Fruit fly (Drosophila melanogaster) whole organism, prepupa: Measurements from ENCODE around the gene Afti.

Experiments used
- Blimp-1 ChIP-seq: fragments of 200-800 bp; sonication (Bioruptor generic); optimal IDR thresholded peaks from 3 replicates; lab custom pipeline; 2017; ENCODE audit warnings: missing biosample characterization, missing genetic modification characterization, mild to moderate bottlenecking, moderate library complexity, missing genetic modification reagents
- CG11294 ChIP-seq: fragments of 200-800 bp; sonication (Bioruptor generic); IDR thresholded peaks from 2 replicates; pipeline ENCODE4 v1.3.6; 2022; ENCODE audit warnings: missing biosample characterization, missing genetic modification characterization
- CG11762 ChIP-seq: fragments of 200-800 bp; sonication (Bioruptor generic); optimal IDR thresholded peaks from 3 replicates; lab custom pipeline; 2016; ENCODE audit warnings: missing biosample characterization, missing genetic modification characterization; ENCODE audit not compliant: insufficient read depth
- CG11902 ChIP-seq: fragments of 200-800 bp; sonication (Bioruptor generic); optimal IDR thresholded peaks from 3 replicates; lab custom pipeline; 2016; ENCODE audit warnings: missing biosample characterization, missing genetic modification characterization
- CG15336 ChIP-seq: fragments of 200-800 bp; sonication (Bioruptor generic); IDR thresholded peaks from 2 replicates; pipeline ENCODE4 v1.3.6; 2022; ENCODE audit warnings: missing biosample characterization, missing genetic modification characterization
- CG1621 ChIP-seq: fragments of 200-800 bp; sonication (Bioruptor generic); optimal IDR thresholded peaks from 3 replicates; lab custom pipeline; 2018; ENCODE audit warnings: missing biosample characterization, mild to moderate bottlenecking, missing genetic modification characterization
- CG16779 ChIP-seq: fragments of 200-800 bp; sonication (Bioruptor generic); optimal IDR thresholded peaks from 3 replicates; lab custom pipeline; 2017; ENCODE audit warnings: missing biosample characterization, mild to moderate bottlenecking, missing genetic modification characterization
- CG3032 ChIP-seq: fragments of 200-800 bp; optimal IDR thresholded peaks from 2 replicates; lab custom pipeline; 2019; ENCODE audit warnings: missing biosample characterization, mild to moderate bottlenecking, missing genetic modification characterization, moderate library complexity
- CG31627 ChIP-seq: fragments of 200-800 bp; sonication (Bioruptor generic); optimal IDR thresholded peaks from 3 replicates; lab custom pipeline; 2016; ENCODE audit warnings: missing biosample characterization, missing genetic modification characterization
- CG32006 ChIP-seq: fragments of 200-800 bp; sonication (Bioruptor generic); optimal IDR thresholded peaks from 3 replicates; lab custom pipeline; 2017; ENCODE audit warnings: missing biosample characterization, mild to moderate bottlenecking, missing genetic modification characterization
- CG34406 ChIP-seq: fragments of 200-800 bp; sonication (Bioruptor generic); optimal IDR thresholded peaks from 3 replicates; lab custom pipeline; 2016; ENCODE audit warnings: missing biosample characterization, missing genetic modification characterization
- CG3919 ChIP-seq: fragments of 200-800 bp; sonication (Bioruptor generic); optimal IDR thresholded peaks from 3 replicates; lab custom pipeline; 2016; ENCODE audit warnings: missing biosample characterization, missing genetic modification characterization
- CG4318 ChIP-seq: fragments of 200-800 bp; sonication (Bioruptor generic); optimal IDR thresholded peaks from 3 replicates; lab custom pipeline; 2017; ENCODE audit warnings: missing biosample characterization, mild to moderate bottlenecking, missing genetic modification characterization
- CG6163 ChIP-seq: fragments of 200-800 bp; sonication (Bioruptor generic); IDR thresholded peaks from 3 replicates; pipeline ENCODE4 v1.3.6; 2022; ENCODE audit warnings: missing biosample characterization, missing genetic modification characterization
- CG6276 ChIP-seq: fragments of 200-800 bp; sonication (Bioruptor generic); optimal IDR thresholded peaks from 2 replicates; lab custom pipeline; 2017; ENCODE audit warnings: missing biosample characterization, mild to moderate bottlenecking, missing genetic modification characterization
- CG6792 ChIP-seq: fragments of 200-800 bp; sonication (Bioruptor generic); optimal IDR thresholded peaks from 3 replicates; lab custom pipeline; 2016; ENCODE audit warnings: missing biosample characterization, missing genetic modification characterization
- CG7368 ChIP-seq: fragments of 200-800 bp; sonication (Bioruptor generic); optimal IDR thresholded peaks from 3 replicates; lab custom pipeline; 2016; ENCODE audit warnings: missing biosample characterization, missing genetic modification characterization
- CG8119 ChIP-seq: fragments of 200-800 bp; sonication (Bioruptor generic); IDR thresholded peaks from 3 replicates; pipeline ENCODE4 v1.3.6; 2022; ENCODE audit warnings: missing biosample characterization, missing genetic modification characterization
- CG8632 ChIP-seq: fragments of 200-800 bp; sonication (Bioruptor generic); optimal IDR thresholded peaks from 3 replicates; lab custom pipeline; 2016; ENCODE audit warnings: missing biosample characterization, missing genetic modification characterization
- CG9139 ChIP-seq: fragments of 200-800 bp; sonication (Bioruptor generic); optimal IDR thresholded peaks from 3 replicates; lab custom pipeline; 2017; ENCODE audit warnings: missing biosample characterization, mild to moderate bottlenecking, missing genetic modification characterization
- Eip75B ChIP-seq: fragments of 200-800 bp; sonication (Bioruptor generic); optimal IDR thresholded peaks from 3 replicates; lab custom pipeline; 2016; ENCODE audit warnings: missing biosample characterization, missing genetic modification characterization
- Eip78C ChIP-seq: fragments of 200-800 bp; sonication (Bioruptor generic); peaks from one replicate; lab custom pipeline; 2016; ENCODE audit warnings: missing biosample characterization, missing genetic modification characterization
- Eip93F ChIP-seq: fragments of 200-800 bp; sonication (Bioruptor generic); optimal IDR thresholded peaks from 2 replicates; lab custom pipeline; 2016; ENCODE audit warnings: missing biosample characterization, mild to moderate bottlenecking, missing genetic modification characterization
- Ets96B ChIP-seq: fragments of 200-800 bp; optimal IDR thresholded peaks from 2 replicates; lab custom pipeline; 2019; ENCODE audit warnings: missing biosample characterization, mild to moderate bottlenecking, missing genetic modification characterization, moderate library complexity
- Hr38 ChIP-seq: sonication (Bioruptor generic); optimal IDR thresholded peaks from 2 replicates; lab custom pipeline; 2016; ENCODE audit warnings: missing biosample characterization, missing genetic modification characterization
- Hr39 ChIP-seq: fragments of 200-800 bp; sonication (Bioruptor generic); optimal IDR thresholded peaks from 2 replicates; lab custom pipeline; 2016; ENCODE audit warnings: missing biosample characterization, missing genetic modification characterization
- Hr4 ChIP-seq: fragments of 200-800 bp; sonication (Bioruptor generic); optimal IDR thresholded peaks from 3 replicates; lab custom pipeline; 2016; ENCODE audit warnings: missing biosample characterization, missing genetic modification characterization
- Met ChIP-seq: fragments of 200-800 bp; sonication (Bioruptor generic); optimal IDR thresholded peaks from 3 replicates; lab custom pipeline; 2016; ENCODE audit warnings: missing biosample characterization, missing genetic modification characterization
- Smox ChIP-seq: fragments of 200-800 bp; sonication (Bioruptor generic); optimal IDR thresholded peaks from 3 replicates; lab custom pipeline; 2016; ENCODE audit warnings: missing biosample characterization, missing genetic modification characterization
- Sox102F ChIP-seq: fragments of 200-800 bp; sonication (Bioruptor generic); optimal IDR thresholded peaks from 2 replicates; lab custom pipeline; 2016; ENCODE audit warnings: missing biosample characterization, mild to moderate bottlenecking, missing genetic modification characterization
- Sox15 ChIP-seq: fragments of 200-800 bp; sonication (Bioruptor generic); optimal IDR thresholded peaks from 3 replicates; lab custom pipeline; 2016; ENCODE audit warnings: missing biosample characterization, missing genetic modification characterization
- achi ChIP-seq: fragments of 200-800 bp; sonication (Bioruptor generic); optimal IDR thresholded peaks from 3 replicates; lab custom pipeline; 2016; ENCODE audit warnings: missing biosample characterization, missing genetic modification characterization
- acj6 ChIP-seq: fragments of 200-800 bp; sonication (Bioruptor generic); optimal IDR thresholded peaks from 3 replicates; lab custom pipeline; 2016; ENCODE audit warnings: missing biosample characterization, missing genetic modification characterization
- dac ChIP-seq: fragments of 200-800 bp; sonication (Bioruptor generic); optimal IDR thresholded peaks from 2 replicates; lab custom pipeline; 2017; ENCODE audit warnings: missing biosample characterization, mild to moderate bottlenecking, missing genetic modification characterization
- dsx ChIP-seq: fragments of 200-800 bp; optimal IDR thresholded peaks from 3 replicates; lab custom pipeline; 2019; ENCODE audit warnings: missing biosample characterization, mild to moderate bottlenecking, missing genetic modification characterization, moderate library complexity; ENCODE audit not compliant: poor library complexity, severe bottlenecking
- eg ChIP-seq: fragments of 200-800 bp; sonication (Bioruptor generic); IDR thresholded peaks from 3 replicates; pipeline ENCODE4 v1.3.6; 2022; ENCODE audit warnings: missing biosample characterization, missing genetic modification characterization
- esn ChIP-seq: fragments of 200-800 bp; sonication (Bioruptor generic); optimal IDR thresholded peaks from 2 replicates; lab custom pipeline; 2016; ENCODE audit warnings: missing biosample characterization, mild to moderate bottlenecking, missing genetic modification characterization, moderate library complexity
- fd59A ChIP-seq: fragments of 200-800 bp; sonication (Bioruptor generic); optimal IDR thresholded peaks from 2 replicates; lab custom pipeline; 2017; ENCODE audit warnings: missing biosample characterization, mild to moderate bottlenecking, missing genetic modification characterization, missing genetic modification reagents
- lz ChIP-seq: fragments of 200-800 bp; sonication (Bioruptor generic); optimal IDR thresholded peaks from 3 replicates; lab custom pipeline; 2016; ENCODE audit warnings: missing biosample characterization, missing genetic modification characterization
- net ChIP-seq: fragments of 200-800 bp; sonication (Bioruptor generic); optimal IDR thresholded peaks from 3 replicates; lab custom pipeline; 2016; ENCODE audit warnings: missing biosample characterization, missing genetic modification characterization
- pdm3 ChIP-seq: fragments of 200-800 bp; sonication (Bioruptor generic); optimal IDR thresholded peaks from 3 replicates; lab custom pipeline; 2016; ENCODE audit warnings: missing biosample characterization, missing genetic modification characterization
- salr ChIP-seq, 2 experiments: fragments of 200-800 bp; sonication (Bioruptor generic); optimal IDR thresholded peaks; 3 replicates each; lab custom pipeline; 2016 to 2018; ENCODE audit warnings: missing biosample characterization in 2 of 2, missing genetic modification characterization in 2 of 2, mild to moderate bottlenecking in 1 of 2
- spab ChIP-seq: fragments of 200-800 bp; sonication (Bioruptor generic); optimal IDR thresholded peaks from 2 replicates; lab custom pipeline; 2017; ENCODE audit warnings: missing biosample characterization, mild to moderate bottlenecking, missing genetic modification characterization, missing genetic modification reagents
- ss ChIP-seq, 2 experiments: fragments of 200-800 bp; sonication (Bioruptor generic); optimal IDR thresholded peaks; 2 replicates in 1 of 2; 3 replicates in 1 of 2; lab custom pipeline; 2017 to 2018; ENCODE audit warnings: mild to moderate bottlenecking in 2 of 2, missing biosample characterization in 2 of 2, missing genetic modification characterization in 2 of 2, moderate library complexity in 1 of 2
- svp ChIP-seq: fragments of 200-800 bp; sonication (Bioruptor generic); peaks from one replicate; lab custom pipeline; 2016; ENCODE audit warnings: missing biosample characterization, missing genetic modification characterization
- topi ChIP-seq: fragments of 200-800 bp; sonication (Bioruptor generic); optimal IDR thresholded peaks from 3 replicates; lab custom pipeline; 2016; ENCODE audit warnings: missing biosample characterization, missing genetic modification characterization

The Afti gene

dm6 chr3R:14279311-14279998 is 47.0 kb downstream of the Afti start (continued):
- TF ChIP-seq CG11762 (GFP tag; lab: Kevin White, UChicago) (no peak), achi (GFP tag; lab: Kevin White, UChicago) (peak; percentile 54), CG3919 (GFP tag; lab: Kevin White, UChicago) (no peak), CG6276 (GFP tag; lab: Kevin White, UChicago) (peak; percentile 56), CG16779 (no peak), salr (GFP tag; optimal IDR thresholded peaks at IDR 0.05; lab: Kevin White, UChicago) (no peak), Hr38 (no peak), Eip78C (GFP tag; lab: Kevin White, UChicago) (peak; percentile 14), Sox15 (GFP tag; lab: Kevin White, UChicago) (no peak), dac (GFP tag; lab: Kevin White, UChicago) (peak; percentile 8), net (GFP tag; lab: Kevin White, UChicago) (peak; percentile 22), CG34406 (no peak), CG6792 (GFP tag; lab: Kevin White, UChicago) (no peak), CG4318 (GFP tag; lab: Kevin White, UChicago) (peak; percentile 73), CG7368 (GFP tag; lab: Kevin White, UChicago) (no peak)

DNA sequence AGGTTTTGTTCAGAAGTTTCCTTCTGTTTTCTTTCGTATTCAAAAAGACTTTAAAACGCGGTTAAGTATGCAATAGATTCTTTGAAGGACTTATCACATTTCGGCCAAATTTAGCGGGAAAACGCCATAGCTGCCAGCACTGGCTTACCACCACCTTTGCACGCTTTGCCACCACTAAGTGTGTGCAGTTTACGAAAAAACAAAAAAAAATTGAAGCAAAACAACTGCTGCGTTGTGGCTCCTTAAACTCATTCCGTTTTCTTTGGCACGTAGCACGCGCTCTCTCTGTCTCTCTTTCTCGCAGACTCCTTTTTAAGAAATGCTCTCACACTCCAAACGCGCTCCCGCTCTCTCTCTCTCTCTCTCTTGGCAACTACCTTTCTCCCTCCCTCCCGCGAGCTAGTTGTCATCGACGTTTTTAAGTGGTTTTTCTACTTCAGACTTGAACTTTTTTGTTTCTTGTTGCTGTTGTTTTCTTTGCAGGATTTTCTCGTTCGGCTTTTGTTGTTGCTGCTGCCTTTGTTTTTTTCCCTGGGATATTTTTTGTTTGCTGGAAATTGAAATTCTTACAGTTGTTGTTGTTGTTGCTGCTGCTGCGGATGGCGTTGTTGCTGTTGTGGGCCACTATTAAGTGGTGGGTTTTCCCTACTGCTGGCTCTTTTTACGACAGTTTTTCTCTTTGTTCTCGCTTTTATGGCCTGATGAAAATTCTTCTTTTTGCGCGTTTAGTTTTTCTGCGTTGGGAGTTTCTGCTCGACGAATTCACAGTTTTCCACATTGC is 47.8 kb downstream of the Afti start:
- TF ChIP-seq CG6276 (GFP tag; lab: Kevin White, UChicago): peak; percentile 29
- TF ChIP-seq CG8632 (GFP tag; lab: Kevin White, UChicago): no peak
- TF ChIP-seq Eip93F (GFP tag; lab: Kevin White, UChicago): no peak
- TF ChIP-seq Hr38: no peak
- TF ChIP-seq pdm3 (GFP tag; lab: Kevin White, UChicago): peak; percentile 54
- TF ChIP-seq CG31627 (GFP tag; lab: Kevin White, UChicago): peak; percentile 39
- peak; percentile 66 for TF ChIP-seq eg (GFP tag; lab: Robert Waterston, UW)
- no peak for TF ChIP-seq CG32006 (GFP tag; lab: Kevin White, UChicago)
- TF ChIP-seq net (GFP tag; lab: Kevin White, UChicago): no peak
- TF ChIP-seq fd59A: no peak
- TF ChIP-seq acj6: peak; percentile 21
- peak; percentile 18 for TF ChIP-seq Eip75B (GFP tag; lab: Kevin White, UChicago)
- TF ChIP-seq topi (GFP tag; lab: Kevin White, UChicago): no peak
- no peak for TF ChIP-seq esn (GFP tag; lab: Kevin White, UChicago)
- peak; percentile 35 for TF ChIP-seq dsx
- TF ChIP-seq CG16779: no peak
- TF ChIP-seq CG8119 (GFP tag; lab: Robert Waterston, UW): peak; percentile 55; the same call in 2 of the 3 replicates
- TF ChIP-seq lz: no peak
- TF ChIP-seq Met (GFP tag; lab: Kevin White, UChicago): no peak
- TF ChIP-seq CG11294: no peak
- peak; percentile 77 to 83 for TF ChIP-seq ss (GFP tag; optimal IDR thresholded peaks at IDR 0.05; lab: Kevin White, UChicago)
- TF ChIP-seq dac (GFP tag; lab: Kevin White, UChicago): no peak
- no peak for TF ChIP-seq CG3919 (GFP tag; lab: Kevin White, UChicago)
- TF ChIP-seq CG15336 (GFP tag; lab: Robert Waterston, UW): peak; percentile 53; the same call in 1 of the 2 replicates
- TF ChIP-seq Blimp-1 (GFP tag; lab: Kevin White, UChicago): no peak
- TF ChIP-seq svp (GFP tag; lab: Kevin White, UChicago): no peak
- TF ChIP-seq Hr39 (GFP tag; lab: Kevin White, UChicago): peak; percentile 42
- no peak for TF ChIP-seq CG11902 (GFP tag; lab: Kevin White, UChicago)
- TF ChIP-seq CG7368 (GFP tag; lab: Kevin White, UChicago): no peak
- no peak for TF ChIP-seq achi (GFP tag; lab: Kevin White, UChicago)
- TF ChIP-seq Hr4 (GFP tag; lab: Kevin White, UChicago): peak; percentile 16
- peak; percentile 52 for TF ChIP-seq spab (GFP tag; lab: Kevin White, UChicago)
- TF ChIP-seq CG1621 (tag; lab: Kevin White, UChicago): peak; percentile 45
- TF ChIP-seq CG9139 (GFP tag; lab: Kevin White, UChicago): peak; percentile 42
- TF ChIP-seq Sox15 (GFP tag; lab: Kevin White, UChicago): peak; percentile 24
- no peak for TF ChIP-seq Ets96B
- TF ChIP-seq Sox102F: no peak
- TF ChIP-seq CG6163 (GFP tag; lab: Robert Waterston, UW): peak; percentile 82; the same call in 2 of the 3 replicates
- TF ChIP-seq CG3032: peak; percentile 62
- TF ChIP-seq Smox (GFP tag; lab: Kevin White, UChicago): no peak
